Fruit fly (Drosophila melanogaster): Measurements from ENCODE around the gene Unc-76.

DNA sequence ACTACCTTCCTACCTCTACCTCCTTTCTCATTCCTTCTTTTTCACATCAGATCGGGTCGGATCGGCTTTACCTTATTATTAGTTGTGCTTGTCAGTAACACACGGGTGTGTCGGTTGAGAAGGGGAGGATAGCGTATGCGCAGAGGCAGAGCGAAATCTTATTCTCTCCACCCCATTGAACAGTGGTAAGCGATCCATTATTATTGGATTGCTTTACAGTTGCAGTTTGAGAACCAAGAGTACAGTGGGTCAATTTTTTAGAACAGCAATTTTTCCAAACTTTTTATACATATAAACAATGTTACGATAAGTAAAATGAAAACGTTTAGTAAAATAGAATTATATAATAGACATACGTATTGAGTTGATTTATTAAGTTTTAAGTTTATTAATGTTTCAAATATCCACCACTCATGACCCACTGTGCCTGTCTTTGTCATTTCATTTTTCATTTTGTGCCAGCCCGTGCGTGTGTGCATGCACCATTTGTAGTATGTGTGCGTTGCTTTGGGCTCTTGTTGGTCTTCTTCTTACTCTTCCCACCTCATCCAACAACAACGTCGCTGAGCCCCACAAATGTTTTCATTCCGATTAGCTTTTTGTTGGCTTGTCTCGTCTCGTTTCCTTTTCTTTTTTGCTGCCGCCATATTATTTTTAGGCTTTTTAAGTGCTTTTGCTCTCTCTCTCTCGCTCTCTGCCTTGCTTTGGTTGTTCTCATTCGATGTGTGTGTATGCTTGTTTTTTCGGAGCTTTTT, 57.4 kb downstream of the Unc-76 start:
- TF ChIP-seq ttk (optimal IDR thresholded peaks at IDR 0.05) (no peak), psq (optimal IDR thresholded peaks at IDR 0.05) (no peak), Myc (optimal IDR thresholded peaks at IDR 0.05) (no peak), Sin3A (optimal IDR thresholded peaks at IDR 0.05) (no peak), h (optimal IDR thresholded peaks at IDR 0.05) (no peak)
